Fruit fly (Drosophila melanogaster): ENCODE results near the gene PolD1.

The PolD1 gene

DNA sequence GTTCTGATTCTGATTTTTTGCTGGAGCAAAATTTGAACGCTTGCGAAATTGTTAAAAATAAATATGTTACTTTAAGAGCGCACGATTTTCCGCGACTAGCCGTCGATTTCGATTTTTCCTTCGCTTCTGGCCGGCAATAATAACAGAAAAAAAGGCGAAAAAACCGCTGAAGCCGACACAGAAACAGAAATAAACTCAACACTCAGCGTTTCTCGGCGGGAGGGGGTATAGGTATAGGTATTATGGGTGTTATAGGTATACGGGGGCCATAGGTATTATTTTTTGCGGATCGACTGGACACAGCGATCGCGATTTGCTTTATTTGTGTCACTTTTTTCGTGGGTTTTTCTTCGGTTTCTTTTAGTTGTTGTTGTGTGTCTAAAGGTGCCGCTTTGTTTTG, 35.3 kb downstream of the PolD1 start:
- TF ChIP-seq sage (GFP tag; optimal IDR thresholded peaks at IDR 0.05), result no peak
- no peak for TF ChIP-seq woc (GFP tag; optimal IDR thresholded peaks at IDR 0.05)
- TF ChIP-seq N (GFP tag; optimal IDR thresholded peaks at IDR 0.05), result no peak
- no peak for TF ChIP-seq dsf (GFP tag; optimal IDR thresholded peaks at IDR 0.05; ENCODE audit: borderline replicate concordance)
- TF ChIP-seq CG9705 (GFP tag; optimal IDR thresholded peaks at IDR 0.05), result no peak
- no peak for TF ChIP-seq brk (GFP tag; optimal IDR thresholded peaks at IDR 0.05)
- TF ChIP-seq Abd-B (GFP tag; optimal IDR thresholded peaks at IDR 0.05), result no peak
- TF ChIP-seq rgr (GFP tag; optimal IDR thresholded peaks at IDR 0.05), result no peak
- no peak for TF ChIP-seq Dfd (GFP tag; optimal IDR thresholded peaks at IDR 0.05)
- TF ChIP-seq Dif (GFP tag; optimal IDR thresholded peaks at IDR 0.05; ENCODE audit: partially characterized antibody), result no peak
- TF ChIP-seq ey (GFP tag; optimal IDR thresholded peaks at IDR 0.05), result no peak
- no peak for TF ChIP-seq CG32264 (GFP tag; optimal IDR thresholded peaks at IDR 0.05)
- TF ChIP-seq Sp1 (GFP tag; optimal IDR thresholded peaks at IDR 0.05), result no peak
- TF ChIP-seq Hnf4 (GFP tag; optimal IDR thresholded peaks at IDR 0.05), result no peak
- TF ChIP-seq Myc (optimal IDR thresholded peaks at IDR 0.05), result no peak

dm6 chr3L:15940823-15941222, 46.8 kb downstream of the PolD1 start:
- TF ChIP-seq woc (GFP tag; optimal IDR thresholded peaks at IDR 0.05) (peak; percentile 70), Rel (GFP tag; optimal IDR thresholded peaks at IDR 0.05) (no peak), Rel (tag; optimal IDR thresholded peaks at IDR 0.05) (no peak), brk (GFP tag; optimal IDR thresholded peaks at IDR 0.05) (peak; percentile 63), Dfd (GFP tag; optimal IDR thresholded peaks at IDR 0.05) (no peak), tai (GFP tag; optimal IDR thresholded peaks at IDR 0.05) (no peak), foxo (GFP tag; optimal IDR thresholded peaks at IDR 0.05) (peak in 1 of 2 experiments; percentile 83), psq (GFP tag; optimal IDR thresholded peaks at IDR 0.05) (peak; percentile 74), sage (GFP tag; optimal IDR thresholded peaks at IDR 0.05) (peak; percentile 80), CG9705 (GFP tag; optimal IDR thresholded peaks at IDR 0.05) (peak; percentile 72), GATAd (GFP tag; optimal IDR thresholded peaks at IDR 0.05) (peak; percentile 43), h (GFP tag; optimal IDR thresholded peaks at IDR 0.05) (peak; percentile 92), Hr83 (GFP tag; optimal IDR thresholded peaks at IDR 0.05; ENCODE audit: poor library complexity, severe bottlenecking) (no peak), Hnf4 (GFP tag; optimal IDR thresholded peaks at IDR 0.05) (peak; percentile 80), dmrt93B (GFP tag; optimal IDR thresholded peaks at IDR 0.05) (peak; percentile 77), rgr (GFP tag; optimal IDR thresholded peaks at IDR 0.05) (peak; percentile 88), Abd-B (GFP tag; optimal IDR thresholded peaks at IDR 0.05) (no peak), dsf (GFP tag; optimal IDR thresholded peaks at IDR 0.05; ENCODE audit: borderline replicate concordance) (peak; percentile 39), fru (GFP tag; optimal IDR thresholded peaks at IDR 0.05) (peak; percentile 76), OdsH (GFP tag; optimal IDR thresholded peaks at IDR 0.05) (peak; percentile 89), HLH106 (tag; optimal IDR thresholded peaks at IDR 0.05) (peak; percentile 91), ey (GFP tag; optimal IDR thresholded peaks at IDR 0.05) (peak; percentile 87), CG32264 (GFP tag; optimal IDR thresholded peaks at IDR 0.05) (no peak), Vsx2 (GFP tag; optimal IDR thresholded peaks at IDR 0.05; ENCODE audit: partially characterized antibody) (no peak), Hr78 (GFP tag; optimal IDR thresholded peaks at IDR 0.05) (no peak), br (GFP tag; optimal IDR thresholded peaks at IDR 0.05) (peak; percentile 88), Myc (optimal IDR thresholded peaks at IDR 0.05) (no peak), Jra (GFP tag; optimal IDR thresholded peaks at IDR 0.05) (peak; percentile 29), N (GFP tag; optimal IDR thresholded peaks at IDR 0.05) (no peak), Sp1 (GFP tag; optimal IDR thresholded peaks at IDR 0.05) (peak; percentile 86), jim (GFP tag; optimal IDR thresholded peaks at IDR 0.05) (no peak)

Measured in whole organism, wandering third instar larva.